Fruit fly (Drosophila melanogaster): Measurements from ENCODE around the gene Snap24.

DNA sequence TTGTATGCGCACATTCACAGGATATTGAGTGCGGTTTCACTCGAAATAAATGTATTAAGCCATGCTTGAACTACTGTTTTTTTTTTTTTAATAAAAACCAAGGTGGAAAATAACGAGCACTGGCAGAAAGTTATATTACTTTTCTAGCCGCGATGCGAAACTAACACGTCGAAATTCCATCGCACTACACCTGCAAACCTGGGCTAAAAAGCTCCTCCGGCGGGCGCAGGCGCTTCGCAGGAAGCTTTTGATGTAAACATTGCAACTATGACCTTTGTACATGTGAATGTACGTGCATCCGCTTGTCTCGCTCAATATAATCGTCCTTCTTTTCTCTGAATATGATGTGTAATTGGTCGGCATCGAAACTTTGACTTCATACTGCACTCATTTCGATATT is 23.2 kb downstream of the Snap24 start, which contains the start of gene side-VII:
- TF ChIP-seq psq (optimal IDR thresholded peaks at IDR 0.05) (no peak), Myc (optimal IDR thresholded peaks at IDR 0.05) (no peak), ttk (optimal IDR thresholded peaks at IDR 0.05) (no peak)
